Fruit fly (Drosophila melanogaster): ENCODE data around the gene CG7739.

DNA sequence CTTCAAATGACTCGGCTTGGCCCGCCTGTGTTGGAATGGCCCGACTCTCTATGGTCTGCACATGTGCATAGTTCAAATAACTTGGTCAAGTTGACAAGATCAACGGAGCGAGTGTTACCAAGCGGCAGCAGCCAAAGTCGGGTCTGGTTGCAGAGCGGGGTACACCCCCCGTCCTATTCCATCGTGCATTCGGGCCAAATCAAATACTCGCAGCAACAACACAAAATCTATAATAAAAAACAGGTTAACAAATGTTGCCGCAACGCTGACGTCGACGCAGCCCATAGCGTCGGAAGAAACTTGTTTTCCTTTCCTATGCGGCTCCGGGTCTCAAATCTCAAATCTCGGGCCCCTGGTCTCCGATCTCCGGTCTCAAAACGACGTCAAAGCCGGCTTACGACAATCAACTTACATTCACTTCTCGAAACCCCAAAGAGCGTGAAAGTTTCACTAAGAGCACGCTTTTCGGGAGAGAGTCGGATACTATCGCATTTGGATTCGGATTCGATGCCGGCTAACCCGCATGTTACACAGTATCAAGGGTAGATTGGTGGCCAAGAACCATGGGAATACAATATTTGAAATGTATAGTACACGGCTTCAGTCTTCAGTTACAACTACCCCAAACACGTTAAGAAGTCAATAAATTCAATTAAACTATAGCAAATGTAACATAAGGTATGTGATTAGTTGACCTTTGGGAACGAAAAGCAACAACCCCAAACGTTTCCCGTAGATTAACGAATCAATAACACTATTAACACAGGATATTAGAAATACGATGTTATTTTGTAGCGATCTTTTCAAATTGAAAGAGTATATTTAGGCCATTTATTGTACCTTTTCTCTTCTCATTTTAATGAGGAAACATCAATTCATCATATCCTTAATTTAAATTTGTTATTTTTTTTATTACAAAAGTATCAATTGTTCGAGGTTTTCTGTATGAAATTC lies 28.3 kb downstream of the CG7739 start:
- TF ChIP-seq insv (optimal IDR thresholded peaks at IDR 0.05) (no peak), ttk (optimal IDR thresholded peaks at IDR 0.05) (no peak), Myc (optimal IDR thresholded peaks at IDR 0.05) (no peak)
